Fruit fly (Drosophila melanogaster): ENCODE results near the gene Sod1.
A peak's percentile ranks its signal among the peaks of the same experiment; 100 is the strongest.

The Sod1 gene

DNA sequence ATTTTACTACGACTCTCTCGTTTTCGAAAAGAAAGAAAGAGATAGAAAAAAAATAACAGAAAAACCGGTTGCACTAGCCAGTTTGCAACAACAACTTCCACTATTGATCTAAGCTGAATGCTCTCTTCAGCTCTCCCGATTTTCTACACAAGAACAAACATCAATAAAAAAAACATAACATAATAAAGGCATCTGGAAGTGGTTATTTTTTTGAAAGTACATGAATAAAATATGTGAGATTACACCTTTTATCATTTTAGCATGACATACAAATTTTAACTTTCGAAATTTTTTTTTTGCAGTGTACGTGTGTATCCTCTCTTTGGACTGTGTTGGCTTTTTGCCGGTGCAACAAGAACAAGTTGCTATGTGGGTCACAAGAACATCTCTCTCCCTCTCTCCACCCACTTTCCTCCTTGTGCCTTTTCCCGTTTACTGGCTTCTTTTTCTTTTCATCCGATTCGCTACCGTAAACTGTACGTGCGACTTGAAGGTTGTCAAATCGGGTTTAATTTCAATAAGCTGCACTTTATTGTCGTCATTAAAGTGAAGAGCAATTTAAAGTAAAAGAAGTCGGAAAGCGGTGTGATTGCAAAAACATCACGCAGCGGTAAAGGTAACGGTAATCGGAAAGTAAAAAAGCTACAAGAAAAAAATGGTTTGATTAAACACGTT lies 28.8 kb downstream of the Sod1 start (continued):
- TF ChIP-seq pho (GFP tag; optimal IDR thresholded peaks at IDR 0.05): peak; percentile 90
- peak; percentile 95 for TF ChIP-seq CG17385 (GFP tag; optimal IDR thresholded peaks at IDR 0.05)
- TF ChIP-seq ab (GFP tag; optimal IDR thresholded peaks at IDR 0.05): peak; percentile 86
- peak; percentile 96 for TF ChIP-seq Dad (GFP tag; optimal IDR thresholded peaks at IDR 0.05)
- peak; percentile 92 for TF ChIP-seq ems (GFP tag; optimal IDR thresholded peaks at IDR 0.05)
- peak; percentile 98 for TF ChIP-seq HLH3B (GFP tag; IDR thresholded peaks at IDR 0.05)
- no peak for TF ChIP-seq fru (optimal IDR thresholded peaks at IDR 0.05)
- TF ChIP-seq PHDP (tag; optimal IDR thresholded peaks at IDR 0.05): peak; percentile 97
- TF ChIP-seq CG2116 (GFP tag; optimal IDR thresholded peaks at IDR 0.05): peak; percentile 84
- peak; percentile 96 for TF ChIP-seq CG12942 (GFP tag; optimal IDR thresholded peaks at IDR 0.05)
- peak; percentile 96 for TF ChIP-seq CG30403 (GFP tag; optimal IDR thresholded peaks at IDR 0.05)
- peak; percentile 98 for TF ChIP-seq chif (GFP tag; optimal IDR thresholded peaks at IDR 0.05)
- TF ChIP-seq salm (tag; optimal IDR thresholded peaks at IDR 0.05): peak; percentile 96
- peak; percentile 95 for TF ChIP-seq CG8290 (GFP tag; optimal IDR thresholded peaks at IDR 0.05)
- TF ChIP-seq CG8290 (tag; optimal IDR thresholded peaks at IDR 0.05): peak in 1 of 2 experiments; percentile 77
- TF ChIP-seq pan (optimal IDR thresholded peaks at IDR 0.05): no peak
- peak in 1 of 2 experiments; percentile 98 for TF ChIP-seq pan (GFP tag; optimal IDR thresholded peaks at IDR 0.05 in 1 of 2, IDR thresholded peaks at IDR 0.05 in 1 of 2)
- peak; percentile 96 for TF ChIP-seq repo (GFP tag; optimal IDR thresholded peaks at IDR 0.05)
- peak; percentile 87 for TF ChIP-seq ERR (GFP tag; optimal IDR thresholded peaks at IDR 0.05)
- TF ChIP-seq CG12236 (GFP tag; optimal IDR thresholded peaks at IDR 0.05): peak; percentile 98
- peak; percentile 97 for TF ChIP-seq dysf (GFP tag; IDR thresholded peaks at IDR 0.05)
- TF ChIP-seq gt (GFP tag; IDR thresholded peaks at IDR 0.05): peak; percentile 83
- peak; percentile 95 for TF ChIP-seq Blimp-1 (GFP tag; optimal IDR thresholded peaks at IDR 0.05)
- TF ChIP-seq vfl (GFP tag; optimal IDR thresholded peaks at IDR 0.05): peak; percentile 76
- TF ChIP-seq Chrac-16 (GFP tag; optimal IDR thresholded peaks at IDR 0.05): peak; percentile 95
- peak; percentile 22 for TF ChIP-seq exex (tag; optimal IDR thresholded peaks at IDR 0.05)
- TF ChIP-seq fd96Cb (tag; optimal IDR thresholded peaks at IDR 0.05): peak; percentile 97
- TF ChIP-seq CG7786 (GFP tag; optimal IDR thresholded peaks at IDR 0.05): peak; percentile 94
- TF ChIP-seq dmrt11E (tag; optimal IDR thresholded peaks at IDR 0.05): peak; percentile 98
- peak; percentile 96 for TF ChIP-seq Nf-YA (GFP tag; IDR thresholded peaks at IDR 0.05)
- TF ChIP-seq CG15073 (GFP tag; optimal IDR thresholded peaks at IDR 0.05): peak; percentile 78
- TF ChIP-seq CG2129 (GFP tag; IDR thresholded peaks at IDR 0.05; ENCODE audit: partially characterized antibody): no peak
- peak; percentile 94 for TF ChIP-seq CG11093 (GFP tag; IDR thresholded peaks at IDR 0.05)
- TF ChIP-seq mirr (GFP tag; optimal IDR thresholded peaks at IDR 0.05): no peak
- peak; percentile 94 for TF ChIP-seq trem (tag; optimal IDR thresholded peaks at IDR 0.05)
- TF ChIP-seq Hand (GFP tag; optimal IDR thresholded peaks at IDR 0.05): peak; percentile 85
- TF ChIP-seq al (GFP tag; IDR thresholded peaks at IDR 0.05): peak; percentile 84
- peak; percentile 97 for TF ChIP-seq CG31441 (GFP tag; IDR thresholded peaks at IDR 0.05)
- peak; percentile 90 for TF ChIP-seq Bdp1 (GFP tag; optimal IDR thresholded peaks at IDR 0.05)
- peak; percentile 87 for TF ChIP-seq Oaz (GFP tag; IDR thresholded peaks at IDR 0.05)
- TF ChIP-seq Adf1 (GFP tag; IDR thresholded peaks at IDR 0.05): peak; percentile 54
- TF ChIP-seq bbx (GFP tag; IDR thresholded peaks at IDR 0.05; ENCODE audit: partially characterized antibody): no peak
- peak; percentile 96 for TF ChIP-seq CG33213 (GFP tag; optimal IDR thresholded peaks at IDR 0.05)
- peak; percentile 97 for TF ChIP-seq NC2β (GFP tag; optimal IDR thresholded peaks at IDR 0.05)
- peak; percentile 98 for TF ChIP-seq zfh1 (GFP tag; IDR thresholded peaks at IDR 0.05)
- TF ChIP-seq org-1 (GFP tag; optimal IDR thresholded peaks at IDR 0.05): peak; percentile 93
- peak; percentile 88 for TF ChIP-seq CG8281 (tag; optimal IDR thresholded peaks at IDR 0.05)
- TF ChIP-seq cato (GFP tag; optimal IDR thresholded peaks at IDR 0.05; ENCODE audit: borderline replicate concordance): peak; percentile 95
- peak; percentile 92 for TF ChIP-seq caup (GFP tag; optimal IDR thresholded peaks at IDR 0.05; ENCODE audit: severe bottlenecking)
- peak; percentile 91 for TF ChIP-seq onecut (GFP tag; IDR thresholded peaks at IDR 0.05)
- peak; percentile 98 for TF ChIP-seq CG18262 (tag; optimal IDR thresholded peaks at IDR 0.05)

Data from whole organism, embryonic.